Worm (Caenorhabditis elegans): Measurements from ENCODE around the gene K09C8.7.

DNA sequence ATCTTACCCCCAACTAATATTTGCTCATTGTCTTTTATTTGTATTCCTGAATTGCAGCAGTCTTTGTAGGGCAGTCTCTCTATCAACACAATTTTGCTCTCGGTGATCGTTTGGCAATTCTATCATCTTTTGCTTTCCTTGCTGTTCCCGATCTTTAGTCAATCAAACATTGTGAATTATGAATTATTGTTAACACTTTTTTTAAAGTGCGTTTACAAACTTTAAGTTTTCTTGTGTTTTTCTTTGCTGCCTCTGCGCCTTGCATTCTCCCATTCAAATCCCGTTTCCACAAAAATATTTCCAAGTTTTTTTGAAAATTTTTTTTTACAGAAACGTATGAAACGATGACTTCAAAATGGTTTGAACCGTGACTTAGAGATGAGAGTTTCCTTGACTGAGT, 30.9 kb upstream of the K09C8.7 start, which contains the start of gene ver-4:
- TF ChIP-seq egrh-3 (GFP tag; IDR thresholded peaks at IDR 0.05) (no peak), nfya-1 (tag; optimal IDR thresholded peaks at IDR 0.05; ENCODE audit: borderline replicate concordance, insufficient read depth) (no peak), ceh-100 (GFP tag; IDR thresholded peaks at IDR 0.05) (no peak), unc-62 (GFP tag; optimal IDR thresholded peaks at IDR 0.05) (no peak), snpc-4 (GFP tag; optimal IDR thresholded peaks at IDR 0.05) (no peak), snpc-4 (tag; optimal IDR thresholded peaks at IDR 0.05) (no peak), ztf-28 (GFP tag; IDR thresholded peaks at IDR 0.05) (no peak)

All from whole organism, young adult.